Fruit fly (Drosophila melanogaster) whole organism, embryonic: ENCODE data around the gene CG9799.
A peak's percentile ranks its signal among the peaks of the same experiment; 100 is the strongest.

Source experiments
- CG10267 ChIP-seq: fragments of 200-800 bp; sonication (Bioruptor generic); optimal IDR thresholded peaks from 2 replicates; lab custom pipeline; 2018; ENCODE audit warnings: missing biosample characterization, mild to moderate bottlenecking, missing genetic modification characterization, moderate library complexity
- CG10321 ChIP-seq: fragments of 200-800 bp; sonication (Bioruptor generic); IDR thresholded peaks from 2 replicates; pipeline ENCODE4 v1.3.6; 2022; ENCODE audit warnings: missing biosample characterization, missing genetic modification characterization
- CG10543 ChIP-seq: fragments of 200-800 bp; sonication (Bioruptor generic); optimal IDR thresholded peaks from 3 replicates; lab custom pipeline; 2017; ENCODE audit warnings: missing biosample characterization, mild to moderate bottlenecking, missing genetic modification characterization, moderate library complexity
- CG10959 ChIP-seq: fragments of 200-800 bp; sonication (Bioruptor generic); IDR thresholded peaks from 2 replicates; pipeline ENCODE4 v1.3.6; 2022; ENCODE audit warnings: missing biosample characterization, missing genetic modification characterization
- CG11504 ChIP-seq: fragments of 200-800 bp; sonication (Bioruptor generic); optimal IDR thresholded peaks from 3 replicates; lab custom pipeline; 2019; ENCODE audit warnings: missing biosample characterization, mild to moderate bottlenecking, missing genetic modification characterization, moderate library complexity
- CG14050 ChIP-seq: fragments of 200-800 bp; sonication (Bioruptor generic); IDR thresholded peaks from 3 replicates; pipeline ENCODE4 v1.3.6; 2022; ENCODE audit warnings: missing biosample characterization, missing genetic modification characterization
- CG14710 ChIP-seq: fragments of 200-800 bp; sonication (Bioruptor generic); optimal IDR thresholded peaks from 3 replicates; lab custom pipeline; 2019; ENCODE audit warnings: missing biosample characterization, mild to moderate bottlenecking, missing genetic modification characterization, moderate library complexity
- CG15514 ChIP-seq: fragments of 200-800 bp; sonication (Bioruptor generic); optimal IDR thresholded peaks from 3 replicates; lab custom pipeline; 2017; ENCODE audit warnings: missing biosample characterization, missing genetic modification characterization, mild to moderate bottlenecking, moderate library complexity, missing genetic modification reagents
- CG17328 ChIP-seq: fragments of 200-800 bp; sonication (Bioruptor generic); IDR thresholded peaks from 2 replicates; pipeline ENCODE4 v1.3.6; 2022; ENCODE audit warnings: missing biosample characterization, missing genetic modification characterization
- CG17802 ChIP-seq: fragments of 200-800 bp; sonication (Bioruptor generic); optimal IDR thresholded peaks from 2 replicates; lab custom pipeline; 2018; ENCODE audit warnings: missing biosample characterization, mild to moderate bottlenecking, missing genetic modification characterization, moderate library complexity
- CG17829 ChIP-seq: fragments of 200-800 bp; optimal IDR thresholded peaks from 2 replicates; lab custom pipeline; 2019; ENCODE audit warnings: missing biosample characterization, mild to moderate bottlenecking, missing genetic modification characterization, moderate library complexity
- CG18599 ChIP-seq: fragments of 200-800 bp; sonication (Bioruptor generic); optimal IDR thresholded peaks from 3 replicates; lab custom pipeline; 2017; ENCODE audit warnings: missing biosample characterization, missing genetic modification characterization, mild to moderate bottlenecking, moderate library complexity, missing genetic modification reagents
- CG2678 ChIP-seq: fragments of 200-800 bp; sonication (Bioruptor generic); optimal IDR thresholded peaks from 3 replicates; lab custom pipeline; 2019; ENCODE audit warnings: missing biosample characterization, mild to moderate bottlenecking, missing genetic modification characterization, moderate library complexity
- CG33213 ChIP-seq: fragments of 200-800 bp; sonication (Bioruptor generic); optimal IDR thresholded peaks from 3 replicates; lab custom pipeline; 2016; ENCODE audit warnings: missing biosample characterization, missing genetic modification characterization
- CG34376 ChIP-seq: fragments of 200-800 bp; sonication (Bioruptor generic); optimal IDR thresholded peaks from 2 replicates; lab custom pipeline; 2018; ENCODE audit warnings: missing biosample characterization, mild to moderate bottlenecking, missing genetic modification characterization
- CG4360 ChIP-seq: fragments of 200-800 bp; sonication (Bioruptor generic); IDR thresholded peaks from 2 replicates; pipeline ENCODE4 v1.3.6; 2022; ENCODE audit warnings: missing biosample characterization, missing genetic modification characterization
- CG6854 ChIP-seq: fragments of 200-800 bp; sonication (Bioruptor generic); optimal IDR thresholded peaks from 3 replicates; lab custom pipeline; 2017; ENCODE audit warnings: missing biosample characterization, mild to moderate bottlenecking, missing genetic modification characterization
- CG7556 ChIP-seq: fragments of 200-800 bp; sonication (Bioruptor generic); optimal IDR thresholded peaks from 2 replicates; lab custom pipeline; 2017; ENCODE audit warnings: missing biosample characterization, mild to moderate bottlenecking, missing genetic modification characterization
- CG8089 ChIP-seq: fragments of 200-800 bp; sonication (Bioruptor generic); optimal IDR thresholded peaks from 3 replicates; lab custom pipeline; 2016; ENCODE audit warnings: missing biosample characterization, missing genetic modification characterization
- CHES-1-like ChIP-seq: fragments of 200-800 bp; sonication (Bioruptor generic); optimal IDR thresholded peaks from 2 replicates; lab custom pipeline; 2016; ENCODE audit warnings: missing biosample characterization, missing genetic modification characterization
- D19B ChIP-seq: fragments of 200-800 bp; sonication (Bioruptor generic); optimal IDR thresholded peaks from 2 replicates; lab custom pipeline; 2017; ENCODE audit warnings: missing biosample characterization, mild to moderate bottlenecking, missing genetic modification characterization
- Dbx ChIP-seq: fragments of 200-800 bp; sonication (Bioruptor generic); IDR thresholded peaks from 3 replicates; pipeline ENCODE4 v1.3.6; 2022; ENCODE audit warnings: missing biosample characterization, missing genetic modification characterization
- HmgZ ChIP-seq: fragments of 200-800 bp; sonication (Bioruptor generic); optimal IDR thresholded peaks from 2 replicates; lab custom pipeline; 2018; ENCODE audit warnings: missing biosample characterization, mild to moderate bottlenecking, missing genetic modification characterization
- Meics ChIP-seq: fragments of 200-800 bp; sonication (Bioruptor generic); optimal IDR thresholded peaks from 2 replicates; lab custom pipeline; 2017; ENCODE audit warnings: missing biosample characterization, mild to moderate bottlenecking, missing genetic modification characterization
- Nf-YC ChIP-seq: fragments of 200-800 bp; optimal IDR thresholded peaks from 3 replicates; lab custom pipeline; 2019; ENCODE audit warnings: missing biosample characterization, mild to moderate bottlenecking, missing genetic modification characterization, moderate library complexity
- Opbp ChIP-seq: fragments of 200-800 bp; sonication (Bioruptor generic); IDR thresholded peaks from 3 replicates; pipeline ENCODE4 v1.3.6; 2022; ENCODE audit warnings: missing biosample characterization, missing genetic modification characterization; ENCODE audit not compliant: partially characterized antibody
- Rfx ChIP-seq: fragments of 200-800 bp; sonication (Bioruptor generic); IDR thresholded peaks from 2 replicates; pipeline ENCODE4 v1.3.6; 2022; ENCODE audit warnings: missing biosample characterization, missing genetic modification characterization
- Scr ChIP-seq: fragments of 200-800 bp; sonication (Bioruptor generic); IDR thresholded peaks from 2 replicates; pipeline ENCODE4 v1.3.6; 2022; ENCODE audit warnings: missing biosample characterization, missing genetic modification characterization; ENCODE audit not compliant: partially characterized antibody
- Sox102F ChIP-seq: fragments of 200-800 bp; sonication (Bioruptor generic); optimal IDR thresholded peaks from 2 replicates; lab custom pipeline; 2018; ENCODE audit warnings: missing biosample characterization, mild to moderate bottlenecking, missing genetic modification characterization, moderate library complexity
- Spps ChIP-seq: fragments of 200-800 bp; sonication (Bioruptor generic); optimal IDR thresholded peaks from 2 replicates; lab custom pipeline; 2018; ENCODE audit warnings: missing biosample characterization, mild to moderate bottlenecking, missing genetic modification characterization
- bbx ChIP-seq: fragments of 200-800 bp; sonication (Bioruptor generic); IDR thresholded peaks from 2 replicates; pipeline ENCODE4 v1.3.6; 2022; ENCODE audit warnings: missing biosample characterization, missing genetic modification characterization; ENCODE audit not compliant: partially characterized antibody
- dan ChIP-seq: fragments of 200-800 bp; sonication (Bioruptor generic); IDR thresholded peaks from 2 replicates; pipeline ENCODE4 v1.3.6; 2022; ENCODE audit warnings: missing biosample characterization, missing genetic modification characterization
- dmrt99B ChIP-seq: fragments of 200-800 bp; sonication (Bioruptor generic); optimal IDR thresholded peaks from 2 replicates; lab custom pipeline; 2018; ENCODE audit warnings: missing biosample characterization, mild to moderate bottlenecking, missing genetic modification characterization, moderate library complexity
- exex ChIP-seq: fragments of 200-800 bp; sonication (Bioruptor generic); optimal IDR thresholded peaks from 4 replicates; lab custom pipeline; 2018; ENCODE audit warnings: missing biosample characterization, mild to moderate bottlenecking, missing genetic modification characterization, moderate library complexity
- grn ChIP-seq: fragments of 200-800 bp; sonication (Bioruptor generic); optimal IDR thresholded peaks from 3 replicates; lab custom pipeline; 2017; ENCODE audit warnings: missing biosample characterization, missing genetic modification characterization
- gt ChIP-seq: fragments of 200-800 bp; sonication (Bioruptor generic); IDR thresholded peaks from 2 replicates; pipeline ENCODE4 v1.3.6; 2022; ENCODE audit warnings: missing biosample characterization, missing genetic modification characterization
- ind ChIP-seq: fragments of 200-800 bp; sonication (Bioruptor generic); optimal IDR thresholded peaks from 3 replicates; lab custom pipeline; 2016; ENCODE audit warnings: missing biosample characterization, missing genetic modification characterization
- mam ChIP-seq: fragments of 200-800 bp; sonication (Bioruptor generic); optimal IDR thresholded peaks from 3 replicates; lab custom pipeline; 2016; ENCODE audit warnings: missing biosample characterization, missing genetic modification characterization
- mld ChIP-seq: fragments of 200-800 bp; sonication (Bioruptor generic); IDR thresholded peaks from 3 replicates; pipeline ENCODE4 v1.3.6; 2022; ENCODE audit warnings: missing biosample characterization, missing genetic modification characterization; ENCODE audit not compliant: partially characterized antibody
- nerfin-2 ChIP-seq: fragments of 200-800 bp; sonication (Bioruptor generic); IDR thresholded peaks from 2 replicates; pipeline ENCODE4 v1.3.6; 2022; ENCODE audit warnings: missing biosample characterization, missing genetic modification characterization; ENCODE audit not compliant: partially characterized antibody
- oc ChIP-seq: fragments of 200-800 bp; sonication (Bioruptor generic); optimal IDR thresholded peaks from 2 replicates; lab custom pipeline; 2018; ENCODE audit warnings: missing biosample characterization, mild to moderate bottlenecking, missing genetic modification characterization, moderate library complexity
- pnt ChIP-seq: fragments of 200-800 bp; sonication (Bioruptor generic); optimal IDR thresholded peaks from 3 replicates; lab custom pipeline; 2016; ENCODE audit warnings: missing biosample characterization, missing genetic modification characterization
- pros ChIP-seq: fragments of 200-800 bp; sonication (Bioruptor generic); optimal IDR thresholded peaks from 3 replicates; lab custom pipeline; 2019; ENCODE audit warnings: missing biosample characterization, mild to moderate bottlenecking, missing genetic modification characterization, moderate library complexity
- rib ChIP-seq: fragments of 200-800 bp; sonication (Bioruptor generic); IDR thresholded peaks from 2 replicates; pipeline ENCODE4 v1.3.6; 2022; ENCODE audit warnings: missing biosample characterization, missing genetic modification characterization
- scrt ChIP-seq: fragments of 200-800 bp; sonication (Bioruptor generic); optimal IDR thresholded peaks from 2 replicates; lab custom pipeline; 2018; ENCODE audit warnings: missing biosample characterization, mild to moderate bottlenecking, missing genetic modification characterization, moderate library complexity
- shn ChIP-seq: fragments of 200-800 bp; sonication (Bioruptor generic); optimal IDR thresholded peaks from 3 replicates; lab custom pipeline; 2016; ENCODE audit warnings: missing biosample characterization, missing genetic modification characterization
- wdn ChIP-seq: fragments of 200-800 bp; sonication (Bioruptor generic); IDR thresholded peaks from 2 replicates; pipeline ENCODE4 v1.3.6; 2022; ENCODE audit warnings: missing biosample characterization, missing genetic modification characterization
- yki ChIP-seq: fragments of >200 bp; optimal IDR thresholded peaks from 3 replicates; lab custom pipeline; 2018

The CG9799 gene

DNA sequence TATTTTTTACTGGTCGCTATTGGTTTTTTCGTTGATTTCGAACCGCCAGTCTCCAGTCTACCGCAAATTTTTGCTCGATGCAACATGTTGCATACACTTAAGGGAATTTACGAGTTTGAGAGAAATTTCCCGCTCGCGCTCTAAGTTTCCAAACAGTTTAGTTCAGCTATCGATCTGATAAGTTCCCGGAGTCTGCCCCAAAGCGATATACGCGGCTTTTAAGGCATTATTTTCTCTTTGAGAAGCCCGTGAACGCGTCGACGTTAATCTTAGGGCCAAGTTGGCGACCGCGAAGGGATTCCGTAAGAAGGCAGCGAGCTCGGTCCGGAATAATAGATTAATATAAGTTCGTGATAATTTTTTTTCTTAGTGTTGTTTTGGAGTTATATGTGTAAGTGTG lies 13.6 kb downstream of the CG9799 start (continued):
- no peak for TF ChIP-seq bbx (GFP tag; lab: Robert Waterston, UW)
- TF ChIP-seq yki (lab: Kevin White, UChicago), result no peak
- no peak for TF ChIP-seq ind (GFP tag; lab: Kevin White, UChicago)
- no peak for TF ChIP-seq CG10267 (tag; lab: Kevin White, UChicago)
- no peak for TF ChIP-seq CG17829
- TF ChIP-seq dan, result no peak
- no peak for TF ChIP-seq CG10321 (GFP tag; lab: Robert Waterston, UW)
- TF ChIP-seq, all 482 proteins: peak for 9

DNA sequence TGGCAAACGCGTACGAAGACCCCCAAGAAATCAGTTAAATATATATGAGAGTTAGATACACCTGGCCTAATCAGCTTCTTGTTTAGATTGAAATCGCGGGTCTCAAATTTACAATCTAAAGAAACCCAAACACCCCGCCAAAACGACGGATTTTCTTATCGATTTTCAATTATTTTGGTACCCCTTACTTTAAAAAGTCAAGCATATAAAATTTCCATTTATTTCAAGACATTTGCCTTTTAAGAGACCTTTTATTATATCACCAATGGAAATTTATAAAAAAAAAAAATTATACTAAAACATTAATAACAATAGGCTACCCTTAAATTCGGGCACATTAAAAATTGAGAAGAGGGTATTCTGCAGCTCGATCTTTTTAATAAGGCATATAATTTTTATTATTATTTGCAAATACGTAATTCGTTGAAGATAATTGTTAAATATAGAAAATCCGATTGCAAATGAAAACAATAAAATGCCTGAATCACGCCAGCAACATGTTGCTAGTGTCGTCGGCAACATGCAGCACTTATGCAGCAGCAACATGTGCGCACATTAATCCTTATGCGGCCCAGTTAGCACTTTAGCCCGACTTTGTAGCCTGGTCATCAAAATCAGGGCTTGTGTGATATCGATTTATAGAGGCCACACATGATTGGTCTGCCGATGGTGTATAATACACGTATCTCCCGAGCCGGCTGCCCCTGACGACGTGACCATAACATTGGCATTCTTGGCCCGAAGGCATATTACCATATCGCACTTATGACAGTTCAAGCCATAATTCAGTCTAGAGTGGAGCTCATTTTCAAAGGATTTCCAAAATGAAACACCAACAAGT lies 16.4 kb downstream of the CG9799 start, which contains the start of the genes Lip3 and CG34309:
TSS of gene Lip3 (minus strand) at position 65 of the 841 bp plus-strand sequence.
TSS of gene CG34309 (plus strand) at position 791 of the 841 bp plus-strand sequence.
- no peak for TF ChIP-seq CG6854 (GFP tag; lab: Kevin White, UChicago)
- no peak for TF ChIP-seq CG10543 (GFP tag; lab: Kevin White, UChicago)
- TF ChIP-seq CG10959 (GFP tag; lab: Robert Waterston, UW), result 0 out of 2 replicates have a peak, but pooled peaks have one; percentile 22
- TF ChIP-seq CG33213 (GFP tag; lab: Kevin White, UChicago), result no peak
- TF ChIP-seq wdn, result 0 out of 2 replicates have a peak, but pooled peaks have one; percentile 18
- TF ChIP-seq CG14710 (tag; lab: Kevin White, UChicago), result no peak
- TF ChIP-seq CG34376 (GFP tag; lab: Kevin White, UChicago), result peak; percentile 25
- peak; percentile 3 for TF ChIP-seq Sox102F (GFP tag; lab: Kevin White, UChicago)
- TF ChIP-seq CG14050 (GFP tag; lab: Robert Waterston, UW), result no peak
- TF ChIP-seq Opbp (GFP tag; lab: Robert Waterston, UW), result no peak
- peak; percentile 44 for TF ChIP-seq CG2678 (tag; lab: Kevin White, UChicago)
- TF ChIP-seq Nf-YC (tag; lab: Kevin White, UChicago), result no peak
- peak; percentile 42 for TF ChIP-seq D19B (GFP tag; lab: Kevin White, UChicago)
- TF ChIP-seq gt, result no peak
- TF ChIP-seq rib (GFP tag; lab: Robert Waterston, UW), result no peak
- no peak for TF ChIP-seq dmrt99B (tag; lab: Kevin White, UChicago)
- TF ChIP-seq CG17328 (GFP tag; lab: Robert Waterston, UW), result no peak
- peak; percentile 83 for TF ChIP-seq exex (tag; lab: Kevin White, UChicago)
- TF ChIP-seq grn (GFP tag; lab: Kevin White, UChicago), result peak; percentile 50
- no peak for TF ChIP-seq scrt
- TF ChIP-seq nerfin-2, result no peak
- TF ChIP-seq mam, result no peak
- no peak for TF ChIP-seq CG8089 (GFP tag; lab: Kevin White, UChicago)
- TF ChIP-seq Scr, result no peak
- TF ChIP-seq CG4360 (GFP tag; lab: Robert Waterston, UW), result no peak
- 0 out of 3 replicates have a peak, but pooled peaks have one; percentile 11 for TF ChIP-seq Dbx (GFP tag; lab: Robert Waterston, UW)
- TF ChIP-seq Meics (GFP tag; lab: Kevin White, UChicago), result peak; percentile 12
- TF ChIP-seq CG18599 (GFP tag; lab: Kevin White, UChicago), result peak; percentile 18
- no peak for TF ChIP-seq HmgZ
- no peak for TF ChIP-seq CHES-1-like (GFP tag; lab: Kevin White, UChicago)
- TF ChIP-seq oc (tag; lab: Kevin White, UChicago), result no peak
- no peak for TF ChIP-seq CG15514 (GFP tag; lab: Kevin White, UChicago)
- peak; percentile 95 for TF ChIP-seq CG11504 (tag; lab: Kevin White, UChicago)
- no peak for TF ChIP-seq pros (GFP tag; lab: Kevin White, UChicago)
- no peak for TF ChIP-seq mld
- TF ChIP-seq Spps, result no peak
- TF ChIP-seq shn (GFP tag; lab: Kevin White, UChicago), result no peak
- TF ChIP-seq Rfx (GFP tag; lab: Robert Waterston, UW), result no peak
- no peak for TF ChIP-seq CG7556 (GFP tag; lab: Kevin White, UChicago)
- no peak for TF ChIP-seq CG17802 (tag; lab: Kevin White, UChicago)
- no peak for TF ChIP-seq pnt
